Worm (Caenorhabditis elegans) whole organism, young adult: Measurements from ENCODE around the gene R155.5.

ENCODE experiments used
- pha-4 ChIP-seq: fragments of 150-350 bp; sonication (generic microtip); optimal IDR thresholded peaks from 2 replicates; lab custom pipeline; 2014; ENCODE audit warnings: missing biosample characterization, missing genetic modification reagents, missing genetic modification characterization
- snpc-4 ChIP-seq, 5 experiments: fragments of 150-350 bp in 1 of 5; sonication (generic microtip) in 4 of 5; optimal IDR thresholded peaks; 2 replicates each; lab custom pipeline; 2014 to 2018; ENCODE audit warnings: missing genetic modification characterization in 5 of 5, missing biosample characterization in 3 of 5, antibody characterized with exemption in 2 of 5, mild to moderate bottlenecking in 2 of 5, missing compliant biosample characterization in 2 of 5, missing genotype in 2 of 5, moderate library complexity in 2 of 5, missing genetic modification reagents in 1 of 5

DNA sequence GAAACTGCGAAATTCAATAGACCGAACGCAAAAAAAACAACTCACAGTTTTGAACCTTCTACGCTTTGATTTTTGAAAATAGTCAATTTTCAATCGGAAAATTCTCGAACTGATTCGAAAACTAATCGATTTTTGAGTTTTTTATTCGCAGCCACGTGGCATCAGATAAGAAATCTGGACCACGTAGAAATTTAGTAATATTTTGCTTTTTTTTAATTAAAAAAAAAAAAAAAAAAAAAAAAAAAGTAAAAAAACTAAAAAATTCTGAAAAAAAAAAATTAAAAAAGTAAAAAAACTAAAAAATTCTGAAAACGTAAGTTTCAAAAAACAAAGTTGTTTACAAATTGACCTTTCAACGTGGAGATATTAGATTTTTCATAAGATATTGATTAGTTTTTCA, 6.3 kb upstream of the R155.5 start, which contains the start of gene R155.3:
- no peak for TF ChIP-seq pha-4 (tag; lab: Kevin White, UChicago)
- no peak for TF ChIP-seq snpc-4 (GFP tag; optimal IDR thresholded peaks at IDR 0.05; lab: Kevin White, UChicago)
- no peak for TF ChIP-seq snpc-4 (tag; optimal IDR thresholded peaks at IDR 0.05; lab: Kevin White, UChicago)
